Fruit fly (Drosophila melanogaster): ENCODE results near the gene Med.

Med gene

dm6 chr3R:31592256-31592879 lies 18.5 kb upstream of the Med start, which contains the start of gene CG1774 (continued):
- TF ChIP-seq CG32772 (GFP tag; IDR thresholded peaks at IDR 0.05) = peak; percentile 71; the same call in 1 of the 2 replicates
- no peak for TF ChIP-seq Dp (GFP tag; optimal IDR thresholded peaks at IDR 0.05)
- TF ChIP-seq CG10979 (tag; optimal IDR thresholded peaks at IDR 0.05) = peak; percentile 65
- peak; percentile 77 for TF ChIP-seq fu2 (GFP tag; optimal IDR thresholded peaks at IDR 0.05)
- peak; percentile 72 for TF ChIP-seq CG1233 (GFP tag; optimal IDR thresholded peaks at IDR 0.05)
- peak; percentile 55 for TF ChIP-seq CG10147 (GFP tag; optimal IDR thresholded peaks at IDR 0.05)
- TF ChIP-seq Dref (GFP tag; IDR thresholded peaks at IDR 0.05) = no peak
- peak; percentile 71 for TF ChIP-seq stc (GFP tag; IDR thresholded peaks at IDR 0.05)
- TF ChIP-seq CG7786 (GFP tag; optimal IDR thresholded peaks at IDR 0.05) = peak; percentile 87
- no peak for TF ChIP-seq BEAF-32 (GFP tag; optimal IDR thresholded peaks at IDR 0.05)
- TF ChIP-seq scrt (GFP tag; optimal IDR thresholded peaks at IDR 0.05) = peak; percentile 81
- TF ChIP-seq CG14667 (GFP tag; IDR thresholded peaks at IDR 0.05) = no peak; the same call in 1 of the 2 replicates
- TF ChIP-seq CG3847 (GFP tag; IDR thresholded peaks at IDR 0.05) = peak; percentile 69
- peak; percentile 53 for TF ChIP-seq Asciz (GFP tag; optimal IDR thresholded peaks at IDR 0.05)
- peak; percentile 63 for TF ChIP-seq H2.0 (GFP tag; IDR thresholded peaks at IDR 0.05)
- TF ChIP-seq esg (GFP tag; conservative IDR thresholded peaks at IDR 0.05) = peak; percentile 60; the same call in 1 of the 2 replicates
- TF ChIP-seq D19A (tag; optimal IDR thresholded peaks at IDR 0.05) = peak; percentile 54
- TF ChIP-seq bowl (GFP tag; IDR thresholded peaks at IDR 0.05) = 0 out of 2 replicates have a peak, but pooled peaks have one; percentile 28
- TF ChIP-seq dmrt99B (tag; optimal IDR thresholded peaks at IDR 0.05) = peak; percentile 72
- TF ChIP-seq CG9727 (GFP tag; optimal IDR thresholded peaks at IDR 0.05) = peak; percentile 81
- TF ChIP-seq CG4617 (GFP tag; optimal IDR thresholded peaks at IDR 0.05; ENCODE audit: borderline replicate concordance) = no peak
- TF ChIP-seq lbe (GFP tag; optimal IDR thresholded peaks at IDR 0.05) = peak; percentile 72
- peak; percentile 61 for TF ChIP-seq CG17328 (GFP tag; IDR thresholded peaks at IDR 0.05)
- TF ChIP-seq CG10959 (GFP tag; IDR thresholded peaks at IDR 0.05) = no peak
- peak; percentile 67 for TF ChIP-seq D19B (GFP tag; optimal IDR thresholded peaks at IDR 0.05)
- TF ChIP-seq sug (tag; optimal IDR thresholded peaks at IDR 0.05) = peak; percentile 74
- TF ChIP-seq ranshi (GFP tag; IDR thresholded peaks at IDR 0.05) = peak; percentile 75
- TF ChIP-seq Dip3 (GFP tag; optimal IDR thresholded peaks at IDR 0.05) = peak; percentile 89
- TF ChIP-seq CG13775 (GFP tag; optimal IDR thresholded peaks at IDR 0.05) = peak; percentile 75
- TF ChIP-seq CG7271 (tag; optimal IDR thresholded peaks at IDR 0.05) = no peak
- TF ChIP-seq CG4707 (GFP tag; optimal IDR thresholded peaks at IDR 0.05) = no peak
- TF ChIP-seq tx (GFP tag; optimal IDR thresholded peaks at IDR 0.05) = peak; percentile 70
- TF ChIP-seq lola (GFP tag; optimal IDR thresholded peaks at IDR 0.05) = peak in 1 of 3 experiments; percentile 26
- peak; percentile 45 for TF ChIP-seq NK7.1 (GFP tag; optimal IDR thresholded peaks at IDR 0.05)
- TF ChIP-seq CG15601 (tag; optimal IDR thresholded peaks at IDR 0.05) = peak; percentile 31
- peak; percentile 75 for TF ChIP-seq CG9215 (GFP tag; IDR thresholded peaks at IDR 0.05)
- TF ChIP-seq CG9932 (GFP tag; IDR thresholded peaks at IDR 0.05) = peak; percentile 83
- peak; percentile 66 for TF ChIP-seq CG4854 (GFP tag; optimal IDR thresholded peaks at IDR 0.05)
- no peak for TF ChIP-seq unc-4 (GFP tag; IDR thresholded peaks at IDR 0.05; ENCODE audit: partially characterized antibody)
- peak; percentile 67 for TF ChIP-seq seq (GFP tag; IDR thresholded peaks at IDR 0.05)
- peak; percentile 78 for TF ChIP-seq CG14014 (GFP tag; IDR thresholded peaks at IDR 0.05)
- no peak for TF ChIP-seq oc (tag; optimal IDR thresholded peaks at IDR 0.05)
- peak; percentile 57 for TF ChIP-seq CG6272 (GFP tag; IDR thresholded peaks at IDR 0.05)
- TF ChIP-seq CG16863 (GFP tag; optimal IDR thresholded peaks at IDR 0.05) = peak; percentile 62
- no peak for TF ChIP-seq HLHmδ (GFP tag; optimal IDR thresholded peaks at IDR 0.05)
- TF ChIP-seq Abd-B (GFP tag; optimal IDR thresholded peaks at IDR 0.05) = no peak
- peak; percentile 64 for TF ChIP-seq pnt (GFP tag; optimal IDR thresholded peaks at IDR 0.05)
- TF ChIP-seq CG2202 (tag; optimal IDR thresholded peaks at IDR 0.05) = no peak
- peak; percentile 76 for TF ChIP-seq org-1 (GFP tag; optimal IDR thresholded peaks at IDR 0.05)
